Fruit fly (Drosophila melanogaster) whole organism, adult: ENCODE results near the gene Son.

Source experiments
- CG11617 ChIP-seq: fragments of 200-800 bp; sonication (Bioruptor generic); optimal IDR thresholded peaks from 2 replicates; lab custom pipeline; 2017; ENCODE audit warnings: mild to moderate bottlenecking, missing biosample characterization, missing genetic modification reagents, missing genetic modification characterization
- CG5204 ChIP-seq: fragments of 200-800 bp; sonication (Bioruptor generic); optimal IDR thresholded peaks from 2 replicates; lab custom pipeline; 2016; ENCODE audit warnings: missing biosample characterization, missing genetic modification characterization

DNA sequence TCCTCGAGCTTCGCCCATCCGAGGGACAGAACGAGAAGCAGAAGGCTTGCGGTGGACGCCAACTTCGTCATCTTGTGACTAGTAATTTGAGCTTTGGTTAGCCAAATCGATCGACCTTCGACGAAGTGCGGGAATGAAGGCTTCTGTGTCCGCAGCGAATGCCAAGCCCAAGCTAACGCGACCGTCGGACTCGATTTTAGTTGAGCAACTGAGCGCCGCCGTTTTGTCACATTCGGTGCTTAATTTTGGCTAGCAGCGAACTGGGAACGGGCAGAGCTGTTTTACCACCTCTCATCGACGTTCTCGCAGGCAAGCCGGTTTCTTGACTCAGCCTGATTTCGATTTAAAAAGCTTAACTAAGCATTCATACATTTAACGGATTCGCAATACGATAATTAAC, 48.4 kb downstream of the Son start:
- TF ChIP-seq CG5204 (GFP tag; lab: Kevin White, UChicago) (no peak), CG11617 (no peak)
